Worm (Caenorhabditis elegans) whole organism, L3 larva: ENCODE results near the gene pld-1.

Experiments
- ZK546.5 ChIP-seq: sonication (generic microtip); optimal IDR thresholded peaks from 2 replicates; lab custom pipeline; 2017; ENCODE audit warnings: missing biosample characterization, missing genetic modification characterization
- elt-1 ChIP-seq: fragments of 150-350 bp; optimal IDR thresholded peaks from 2 replicates; lab custom pipeline; 2014; ENCODE audit warnings: missing biosample characterization, missing genetic modification characterization
- fkh-10 ChIP-seq: sonication (generic microtip); optimal IDR thresholded peaks from 2 replicates; lab custom pipeline; 2017; ENCODE audit warnings: missing biosample characterization, missing genetic modification reagents, missing genetic modification characterization
- fkh-2 ChIP-seq: fragments of 150-350 bp; optimal IDR thresholded peaks from 2 replicates; lab custom pipeline; 2014; ENCODE audit warnings: missing biosample characterization, missing genetic modification reagents, missing genetic modification characterization
- hmg-11 ChIP-seq: sonication (generic microtip); optimal IDR thresholded peaks from 2 replicates; lab custom pipeline; 2016; ENCODE audit warnings: missing genetic modification characterization, missing compliant biosample characterization
- nhr-23 ChIP-seq: fragments of 150-350 bp; optimal IDR thresholded peaks from 2 replicates; lab custom pipeline; 2014; ENCODE audit warnings: missing biosample characterization, missing genetic modification reagents, missing genetic modification characterization
- pha-4 ChIP-seq: fragments of 150-350 bp; optimal IDR thresholded peaks from 2 replicates; lab custom pipeline; 2014; ENCODE audit warnings: missing biosample characterization, missing genetic modification reagents, missing genetic modification characterization
- snpc-4 ChIP-seq: fragments of 150-350 bp; optimal IDR thresholded peaks from 2 replicates; lab custom pipeline; 2014; ENCODE audit warnings: missing biosample characterization, missing genetic modification characterization
- ztf-11 ChIP-seq: fragments of 150-350 bp; optimal IDR thresholded peaks from 2 replicates; lab custom pipeline; 2014; ENCODE audit warnings: missing biosample characterization, missing genetic modification characterization

DNA sequence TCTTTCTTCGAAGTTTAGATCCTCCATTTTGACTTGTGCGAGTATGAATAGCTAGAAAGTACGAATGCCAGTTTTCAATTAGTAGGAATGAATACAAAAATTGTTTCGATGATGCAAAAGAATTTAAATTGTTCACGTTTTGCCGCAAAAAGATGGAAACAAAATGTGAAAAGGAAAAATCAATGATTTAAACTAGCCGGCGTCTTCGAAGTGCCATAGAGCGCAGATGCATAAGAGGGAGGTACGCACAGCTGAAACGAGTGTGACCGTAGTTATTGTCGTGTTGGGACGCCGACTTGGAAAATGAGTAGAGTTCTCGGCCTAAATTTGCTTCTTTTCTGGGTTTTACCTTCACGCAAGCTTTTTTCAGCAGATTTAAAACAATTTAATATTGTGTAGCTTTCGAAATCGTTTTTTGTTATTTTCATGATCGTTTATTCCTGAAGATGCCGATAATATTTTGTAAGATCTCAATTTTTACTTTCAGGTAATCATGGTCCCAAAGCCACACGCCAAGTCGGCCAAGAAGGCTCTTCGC is 36.3 kb downstream of the pld-1 start, which contains the start of the genes ify-1 and rpl-22:
- TF ChIP-seq pha-4 (tag; lab: Kevin White, UChicago) (peak; percentile 99), ZK546.5 (peak; percentile 37), nhr-23 (tag; lab: Kevin White, UChicago) (peak; percentile 98), fkh-10 (GFP tag; lab: Kevin White, UChicago) (peak; percentile 53), elt-1 (peak; percentile 47), snpc-4 (peak; percentile 96), ztf-11 (tag; lab: Kevin White, UChicago) (no peak), hmg-11 (tag; lab: Kevin White, UChicago) (peak; percentile 86), fkh-2 (tag; lab: Kevin White, UChicago) (no peak)
